Worm (Caenorhabditis elegans) whole organism, L2 larva: ENCODE results near the gene F42A10.7.

Experiments
- elt-3 ChIP-seq: sonication (generic microtip); optimal IDR thresholded peaks from 2 replicates; lab custom pipeline; 2017; ENCODE audit warnings: missing biosample characterization, missing genetic modification characterization
- mdl-1 ChIP-seq, 2 experiments: fragments of 150-350 bp in 1 of 2; sonication (generic microtip) in 1 of 2; optimal IDR thresholded peaks; 2 replicates each; lab custom pipeline; 2017; ENCODE audit warnings: missing biosample characterization in 2 of 2, missing genetic modification characterization in 2 of 2
- nhr-21 ChIP-seq: fragments of 150-350 bp; optimal IDR thresholded peaks from 2 replicates; lab custom pipeline; 2014; ENCODE audit warnings: missing biosample characterization, missing genetic modification characterization
- skn-1 ChIP-seq: sonication (generic microtip); optimal IDR thresholded peaks from 2 replicates; lab custom pipeline; 2017; ENCODE audit warnings: missing biosample characterization, missing genetic modification characterization
- unc-62 ChIP-seq: fragments of 150-350 bp; optimal IDR thresholded peaks from 2 replicates; lab custom pipeline; 2014; ENCODE audit warnings: missing biosample characterization, missing genetic modification reagents, missing genetic modification characterization

DNA sequence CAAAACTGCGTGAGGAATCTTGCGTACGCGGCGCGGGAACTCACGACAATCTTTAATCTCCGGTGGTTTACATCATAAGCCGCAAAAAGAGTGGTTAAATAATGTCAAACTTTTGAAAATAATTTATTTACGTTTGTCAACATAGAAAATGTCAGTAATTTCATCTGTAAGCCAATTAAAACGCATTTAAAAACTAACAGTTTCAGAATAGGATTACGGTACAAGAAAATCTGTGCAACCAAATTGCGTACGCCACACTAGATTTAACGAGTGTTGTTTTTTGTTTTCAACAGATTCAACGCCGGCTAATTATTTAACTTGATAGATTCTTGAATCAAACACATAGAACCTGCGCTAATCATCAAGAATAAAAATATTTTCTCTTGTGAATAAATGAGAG is 37.7 kb downstream of the F42A10.7 start:
- TF ChIP-seq unc-62 (GFP tag; lab: Kevin White, UChicago) (no peak), mdl-1 (tag; optimal IDR thresholded peaks at IDR 0.05; lab: Kevin White, UChicago) (no peak), elt-3 (tag; lab: Kevin White, UChicago) (no peak), nhr-21 (tag; lab: Kevin White, UChicago) (no peak), skn-1 (tag; lab: Kevin White, UChicago) (no peak)
